Worm (Caenorhabditis elegans) whole organism, L4 larva: ENCODE data around the gene F36D4.6.

Experiments
- mep-1 ChIP-seq: fragments of 150-350 bp; sonication (generic microtip); optimal IDR thresholded peaks from 3 replicates; lab custom pipeline; 2014; ENCODE audit warnings: missing biosample characterization, missing genetic modification characterization
- nhr-28 ChIP-seq: fragments of 150-350 bp; optimal IDR thresholded peaks from 2 replicates; lab custom pipeline; 2014; ENCODE audit warnings: missing biosample characterization, missing genetic modification characterization

The F36D4.6 gene

ce11 chrV:9378335-9378734 lies 48.6 kb downstream of the F36D4.6 start, which contains the start of gene E02C12.10:
Gene E02C12.10 (minus strand): TSS chrV:9378409.
- TF ChIP-seq mep-1 (tag; lab: Kevin White, UChicago): no peak
- TF ChIP-seq nhr-28 (tag; lab: Kevin White, UChicago): peak; percentile 69
